Fruit fly (Drosophila melanogaster) whole organism, adult: ENCODE measurements around the gene CG43115.

Source experiments
- CG11617 ChIP-seq: fragments of 200-800 bp; sonication (Bioruptor generic); optimal IDR thresholded peaks from 2 replicates; lab custom pipeline; 2017; ENCODE audit warnings: mild to moderate bottlenecking, missing biosample characterization, missing genetic modification reagents, missing genetic modification characterization
- CG14711 ChIP-seq: fragments of 200-800 bp; sonication (Bioruptor generic); optimal IDR thresholded peaks from 2 replicates; lab custom pipeline; 2018; ENCODE audit warnings: missing biosample characterization, mild to moderate bottlenecking, missing genetic modification characterization, moderate library complexity
- CG5204 ChIP-seq: fragments of 200-800 bp; sonication (Bioruptor generic); optimal IDR thresholded peaks from 2 replicates; lab custom pipeline; 2016; ENCODE audit warnings: missing biosample characterization, missing genetic modification characterization
- Clk ChIP-seq: fragments of 200-800 bp; sonication (Bioruptor generic); optimal IDR thresholded peaks from 2 replicates; lab custom pipeline; 2017; ENCODE audit warnings: missing biosample characterization, missing genetic modification characterization
- Crg-1 ChIP-seq: fragments of 200-800 bp; sonication (Bioruptor generic); optimal IDR thresholded peaks from 2 replicates; lab custom pipeline; 2016; ENCODE audit warnings: missing biosample characterization, missing genetic modification characterization
- Mnt ChIP-seq: fragments of 200-800 bp; sonication (Bioruptor generic); optimal IDR thresholded peaks from 2 replicates; lab custom pipeline; 2016; ENCODE audit warnings: missing biosample characterization, mild to moderate bottlenecking, missing genetic modification characterization
- bab1 ChIP-seq: fragments of 200-800 bp; sonication (Bioruptor generic); optimal IDR thresholded peaks from 3 replicates; lab custom pipeline; 2019; ENCODE audit warnings: missing biosample characterization, mild to moderate bottlenecking, missing genetic modification characterization, moderate library complexity
- cic ChIP-seq: fragments of 200-800 bp; sonication (Bioruptor generic); optimal IDR thresholded peaks from 2 replicates; lab custom pipeline; 2017; ENCODE audit warnings: missing biosample characterization, mild to moderate bottlenecking, missing genetic modification characterization, moderate library complexity
- kay ChIP-seq: fragments of 200-800 bp; sonication (Bioruptor generic); peaks from one replicate; lab custom pipeline; 2016; ENCODE audit warnings: missing biosample characterization, missing genetic modification characterization, borderline replicate concordance
- ovo ChIP-seq: fragments of 200-800 bp; sonication (Bioruptor generic); optimal IDR thresholded peaks from 2 replicates; lab custom pipeline; 2016; ENCODE audit warnings: missing biosample characterization, missing genetic modification characterization
- pad ChIP-seq: fragments of 200-800 bp; sonication (Bioruptor generic); optimal IDR thresholded peaks from 3 replicates; lab custom pipeline; 2017; ENCODE audit warnings: missing biosample characterization, missing genetic modification characterization, mild to moderate bottlenecking, moderate library complexity, missing genetic modification reagents
- tj ChIP-seq: fragments of 200-800 bp; sonication (Bioruptor generic); optimal IDR thresholded peaks from 3 replicates; lab custom pipeline; 2017; ENCODE audit warnings: missing biosample characterization, mild to moderate bottlenecking, missing genetic modification characterization, moderate library complexity
- toe ChIP-seq: fragments of 200-800 bp; sonication (Bioruptor generic); optimal IDR thresholded peaks from 2 replicates; lab custom pipeline; 2016; ENCODE audit warnings: missing biosample characterization, missing genetic modification characterization

DNA sequence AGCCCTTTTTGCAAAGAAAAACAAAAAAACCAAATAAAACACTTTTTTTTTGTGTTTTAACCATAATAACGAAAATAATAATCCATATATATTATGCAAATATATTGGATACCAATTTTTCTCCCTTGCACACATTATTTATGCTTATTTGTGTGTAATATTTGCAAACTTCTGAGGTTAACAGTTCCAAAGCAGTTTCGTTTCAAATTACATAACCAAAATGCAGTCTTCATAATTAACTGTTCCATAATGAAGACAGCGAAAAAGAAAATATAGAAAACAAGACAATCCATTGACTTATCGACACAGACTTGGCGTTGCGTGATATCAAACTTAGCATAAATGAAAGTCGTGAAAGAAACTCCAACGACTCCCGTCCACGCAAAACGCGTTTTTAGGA is 9.4 kb upstream of the CG43115 start:
- TF ChIP-seq toe (GFP tag; lab: Kevin White, UChicago) (no peak), bab1 (GFP tag; lab: Kevin White, UChicago) (no peak), cic (GFP tag; lab: Kevin White, UChicago) (no peak), CG5204 (GFP tag; lab: Kevin White, UChicago) (no peak), CG11617 (GFP tag; lab: Kevin White, UChicago) (no peak), Mnt (GFP tag; lab: Kevin White, UChicago) (no peak), Crg-1 (GFP tag; lab: Kevin White, UChicago) (no peak), kay (GFP tag; lab: Kevin White, UChicago) (no peak), tj (GFP tag; lab: Kevin White, UChicago) (peak; percentile 96), ovo (GFP tag; lab: Kevin White, UChicago) (no peak), pad (GFP tag; lab: Kevin White, UChicago) (no peak), CG14711 (no peak), Clk (GFP tag; lab: Kevin White, UChicago) (no peak)
